Worm (Caenorhabditis elegans) whole organism, young adult: ENCODE results near the gene Y39G8B.5.

Experiments used
- B0035.1 ChIP-seq: sonication (generic microtip); optimal IDR thresholded peaks from 2 replicates; lab custom pipeline; 2016; ENCODE audit warnings: missing genetic modification characterization, mild to moderate bottlenecking, missing compliant biosample characterization, missing genotype, missing genetic modification reagents
- C17E4.6 ChIP-seq: fragments of 200-800 bp; sonication (Bioruptor generic); IDR thresholded peaks from 2 replicates; pipeline ENCODE4 v1.3.6; 2022; ENCODE audit warnings: missing genetic modification reagents, missing genetic modification characterization, missing compliant biosample characterization
- F23B12.7 ChIP-seq: sonication (generic microtip); optimal IDR thresholded peaks from 2 replicates; lab custom pipeline; 2017; ENCODE audit warnings: missing genetic modification characterization, mild to moderate bottlenecking, missing compliant biosample characterization, antibody characterized with exemption, moderate library complexity; ENCODE audit not compliant: insufficient read depth
- F39B2.1 ChIP-seq: fragments of 200-800 bp; sonication (Bioruptor generic); IDR thresholded peaks from 2 replicates; pipeline ENCODE4 v1.3.6; 2022; ENCODE audit warnings: missing genetic modification reagents, missing genetic modification characterization, missing compliant biosample characterization
- F49E8.2 ChIP-seq: sonication (generic microtip); optimal IDR thresholded peaks from 3 replicates; lab custom pipeline; 2017; ENCODE audit warnings: missing genetic modification characterization, mild to moderate bottlenecking, missing compliant biosample characterization, antibody characterized with exemption, moderate library complexity; ENCODE audit not compliant: insufficient read depth
- T26A5.8 ChIP-seq: sonication (generic microtip); optimal IDR thresholded peaks from 2 replicates; lab custom pipeline; 2016; ENCODE audit warnings: missing genetic modification characterization, missing compliant biosample characterization
- Y53F4B.3 ChIP-seq: fragments of 200-800 bp; sonication (Bioruptor generic); IDR thresholded peaks from 2 replicates; pipeline ENCODE4 v1.3.6; 2022; ENCODE audit warnings: missing genetic modification reagents, missing genetic modification characterization, missing compliant biosample characterization
- Y53G8AR.9 ChIP-seq: fragments of 200-800 bp; sonication (Bioruptor generic); conservative IDR thresholded peaks from 2 replicates; pipeline ENCODE4 v1.3.6; 2022; ENCODE audit warnings: missing genetic modification reagents, missing genetic modification characterization, missing compliant biosample characterization
- Y79H2A.3 ChIP-seq: fragments of 200-800 bp; sonication (Bioruptor generic); conservative IDR thresholded peaks from 2 replicates; pipeline ENCODE4 v1.3.6; 2022; ENCODE audit warnings: missing genetic modification reagents, missing genetic modification characterization, missing compliant biosample characterization
- ZK185.1 ChIP-seq: sonication (generic microtip); optimal IDR thresholded peaks from 2 replicates; lab custom pipeline; 2016; ENCODE audit warnings: mild to moderate bottlenecking, missing genetic modification characterization, missing compliant biosample characterization; ENCODE audit not compliant: poor library complexity, severe bottlenecking
- attf-3 ChIP-seq: fragments of 200-800 bp; sonication (Bioruptor generic); conservative IDR thresholded peaks from 2 replicates; pipeline ENCODE4 v1.3.6; 2022; ENCODE audit warnings: missing genetic modification reagents, missing genetic modification characterization, missing compliant biosample characterization
- cebp-2 ChIP-seq: fragments of 200-800 bp; sonication (Bioruptor generic); IDR thresholded peaks from 2 replicates; pipeline ENCODE4 v1.3.6; 2022; ENCODE audit warnings: missing genetic modification characterization, missing compliant biosample characterization
- ceh-100 ChIP-seq: fragments of 200-800 bp; sonication (Bioruptor generic); IDR thresholded peaks from 2 replicates; pipeline ENCODE4 v1.3.6; 2022; ENCODE audit warnings: missing genetic modification reagents, missing genetic modification characterization, missing compliant biosample characterization
- ceh-40 ChIP-seq: fragments of 200-800 bp; sonication (Bioruptor generic); IDR thresholded peaks from 2 replicates; pipeline ENCODE4 v1.3.6; 2022; ENCODE audit warnings: missing genetic modification characterization, missing compliant biosample characterization
- dpff-1 ChIP-seq: sonication (generic microtip); optimal IDR thresholded peaks from 2 replicates; lab custom pipeline; 2017; ENCODE audit warnings: mild to moderate bottlenecking, missing genetic modification characterization, missing compliant biosample characterization
- dpl-1 ChIP-seq: fragments of 150-350 bp; optimal IDR thresholded peaks from 2 replicates; lab custom pipeline; 2014; ENCODE audit warnings: missing biosample characterization, missing genetic modification reagents, missing genetic modification characterization
- efl-1 ChIP-seq: fragments of 150-350 bp; optimal IDR thresholded peaks from 2 replicates; lab custom pipeline; 2014; ENCODE audit warnings: missing biosample characterization, missing genetic modification reagents, missing genetic modification characterization
- ekl-4 ChIP-seq: fragments of 200-800 bp; sonication (Bioruptor generic); IDR thresholded peaks from 2 replicates; pipeline ENCODE4 v1.3.6; 2022; ENCODE audit warnings: missing genetic modification reagents, missing genetic modification characterization, missing compliant biosample characterization
- fkh-3 ChIP-seq: sonication (generic microtip); optimal IDR thresholded peaks from 2 replicates; lab custom pipeline; 2016; ENCODE audit warnings: mild to moderate bottlenecking, missing genetic modification characterization, missing compliant biosample characterization
- hmg-1.2 ChIP-seq: fragments of 200-800 bp; sonication (Bioruptor generic); IDR thresholded peaks from 2 replicates; pipeline ENCODE4 v1.3.6; 2022; ENCODE audit warnings: missing genetic modification reagents, missing genetic modification characterization, missing compliant biosample characterization
- hsf-1 ChIP-seq: fragments of 200-800 bp; sonication (Bioruptor generic); IDR thresholded peaks from 2 replicates; pipeline ENCODE4 v1.3.6; 2022; ENCODE audit warnings: missing genetic modification reagents, missing genetic modification characterization, missing compliant biosample characterization
- let-526 ChIP-seq: fragments of 200-800 bp; sonication (Bioruptor generic); IDR thresholded peaks from 2 replicates; pipeline ENCODE4 v1.3.6; 2022; ENCODE audit warnings: missing genetic modification reagents, missing genetic modification characterization, missing compliant biosample characterization
- let-607 ChIP-seq, 2 experiments: fragments of 200-800 bp in 1 of 2; sonication (Bioruptor generic) in 1 of 2; sonication (generic microtip) in 1 of 2; optimal IDR thresholded peaks; 2 replicates each; lab custom pipeline; 2016 to 2018; ENCODE audit warnings: mild to moderate bottlenecking in 2 of 2, missing compliant biosample characterization in 2 of 2, missing genetic modification characterization in 2 of 2, moderate library complexity in 2 of 2, missing genotype in 1 of 2
- lin-26 ChIP-seq: fragments of 200-800 bp; sonication (Bioruptor generic); IDR thresholded peaks from 2 replicates; pipeline ENCODE4 v1.3.6; 2022; ENCODE audit warnings: missing genetic modification reagents, missing genetic modification characterization, missing compliant biosample characterization
- lin-40 ChIP-seq: sonication (generic microtip); optimal IDR thresholded peaks from 2 replicates; lab custom pipeline; 2016; ENCODE audit warnings: missing genetic modification characterization, mild to moderate bottlenecking, missing compliant biosample characterization, missing genotype, missing genetic modification reagents
- lsy-27 ChIP-seq: sonication (generic microtip); optimal IDR thresholded peaks from 2 replicates; lab custom pipeline; 2017; ENCODE audit warnings: missing genetic modification characterization, mild to moderate bottlenecking, missing compliant biosample characterization, antibody characterized with exemption, missing genotype, borderline replicate concordance; ENCODE audit not compliant: insufficient read depth
- madf-3 ChIP-seq: fragments of 200-800 bp; sonication (Bioruptor generic); IDR thresholded peaks from 2 replicates; pipeline ENCODE4 v1.3.6; 2022; ENCODE audit warnings: missing genetic modification reagents, missing genetic modification characterization, missing compliant biosample characterization
- mel-28 ChIP-seq: sonication (generic microtip); optimal IDR thresholded peaks from 2 replicates; lab custom pipeline; 2016; ENCODE audit warnings: borderline replicate concordance, mild to moderate bottlenecking, missing genetic modification characterization, missing compliant biosample characterization
- nfya-1 ChIP-seq: sonication (generic microtip); optimal IDR thresholded peaks from 2 replicates; lab custom pipeline; 2017; ENCODE audit warnings: antibody characterized with exemption, missing compliant biosample characterization, missing genetic modification characterization, borderline replicate concordance; ENCODE audit not compliant: insufficient read depth
- pha-4 ChIP-seq: fragments of 150-350 bp; sonication (generic microtip); optimal IDR thresholded peaks from 2 replicates; lab custom pipeline; 2014; ENCODE audit warnings: missing biosample characterization, missing genetic modification reagents, missing genetic modification characterization
- repo-1 ChIP-seq: sonication (generic microtip); optimal IDR thresholded peaks from 2 replicates; lab custom pipeline; 2017; ENCODE audit warnings: mild to moderate bottlenecking, missing genetic modification characterization, missing compliant biosample characterization
- rpc-1 ChIP-seq, 2 experiments: fragments of 150-350 bp in 1 of 2; sonication (generic microtip) in 1 of 2; optimal IDR thresholded peaks; 2 replicates each; lab custom pipeline; 2014 to 2018; ENCODE audit warnings: missing biosample characterization in 1 of 2, missing genetic modification characterization in 1 of 2, missing genetic modification reagents in 1 of 2, missing genotype in 1 of 2
- sdz-38 ChIP-seq: sonication (generic microtip); optimal IDR thresholded peaks from 2 replicates; lab custom pipeline; 2016; ENCODE audit warnings: missing genotype, missing genetic modification characterization, missing compliant biosample characterization
- sea-2 ChIP-seq: fragments of 200-800 bp; sonication (Bioruptor generic); IDR thresholded peaks from 2 replicates; pipeline ENCODE4 v1.3.6; 2022; ENCODE audit warnings: missing genetic modification characterization, missing compliant biosample characterization
- snpc-1.3 ChIP-seq: sonication (generic microtip); optimal IDR thresholded peaks from 2 replicates; lab custom pipeline; 2017; ENCODE audit warnings: missing genetic modification characterization, mild to moderate bottlenecking, missing compliant biosample characterization, antibody characterized with exemption, moderate library complexity, missing genotype, missing genetic modification reagents; ENCODE audit not compliant: insufficient read depth
- somi-1 ChIP-seq: fragments of 200-800 bp; sonication (Bioruptor generic); optimal IDR thresholded peaks from 2 replicates; lab custom pipeline; 2018; ENCODE audit warnings: mild to moderate bottlenecking, missing genetic modification characterization, missing compliant biosample characterization
- tbp1 ChIP-seq: fragments of 200-800 bp; sonication (Bioruptor generic); optimal IDR thresholded peaks from 2 replicates; lab custom pipeline; 2018; ENCODE audit warnings: mild to moderate bottlenecking, missing genetic modification characterization, missing compliant biosample characterization
- xnd-1 ChIP-seq: sonication (generic microtip); optimal IDR thresholded peaks from 2 replicates; lab custom pipeline; 2016; ENCODE audit warnings: missing genotype, missing genetic modification reagents, missing genetic modification characterization, missing compliant biosample characterization
- zfh-2 ChIP-seq: fragments of 200-800 bp; sonication (Bioruptor generic); conservative IDR thresholded peaks from 2 replicates; pipeline ENCODE4 v1.3.6; 2022; ENCODE audit warnings: missing genetic modification reagents, missing genetic modification characterization, missing compliant biosample characterization
- ztf-26 ChIP-seq: sonication (generic microtip); optimal IDR thresholded peaks from 2 replicates; lab custom pipeline; 2017; ENCODE audit warnings: missing genetic modification characterization, missing compliant biosample characterization

Gene Y39G8B.5

ce11 chrII:14018192-14018591 lies 26.6 kb upstream of the Y39G8B.5 start (continued):
- peak; percentile 95 for TF ChIP-seq repo-1 (tag; lab: Kevin White, UChicago)
- no peak for TF ChIP-seq cebp-2 (GFP tag; lab: Robert Waterston, UW)
- no peak for TF ChIP-seq F39B2.1 (GFP tag; lab: Robert Waterston, UW)
- no peak for TF ChIP-seq attf-3
- TF ChIP-seq ceh-40 (GFP tag; lab: Robert Waterston, UW): no peak
- peak; percentile 37 for TF ChIP-seq B0035.1 (tag; lab: Kevin White, UChicago)
- peak; percentile 100 for TF ChIP-seq hmg-1.2 (GFP tag; lab: Robert Waterston, UW)
- TF ChIP-seq lin-40: peak; percentile 89
- peak; percentile 37; the same call in 1 of the 2 replicates for TF ChIP-seq madf-3 (GFP tag; lab: Robert Waterston, UW)
- TF ChIP-seq mel-28: no peak
- TF ChIP-seq let-526: no peak
- peak; percentile 18 for TF ChIP-seq pha-4 (tag; lab: Kevin White, UChicago)
- no peak for TF ChIP-seq sea-2 (GFP tag; lab: Robert Waterston, UW)
- TF ChIP-seq ceh-100 (GFP tag; lab: Robert Waterston, UW): peak; percentile 80
- peak; percentile 39 for TF ChIP-seq ZK185.1 (tag; lab: Kevin White, UChicago)
- TF ChIP-seq let-607 (tag; optimal IDR thresholded peaks at IDR 0.05; lab: Kevin White, UChicago): peak; percentile 29 to 58
- TF ChIP-seq C17E4.6: peak; percentile 74; the same call in 1 of the 2 replicates
- peak; percentile 3 for TF ChIP-seq dpl-1
- TF ChIP-seq Y53G8AR.9 (GFP tag; lab: Robert Waterston, UW): peak; percentile 62
- TF ChIP-seq xnd-1 (tag; lab: Kevin White, UChicago): peak; percentile 69
- TF ChIP-seq ekl-4 (GFP tag; lab: Robert Waterston, UW): peak; percentile 87
- peak; percentile 83 for TF ChIP-seq tbp1 (GFP tag; lab: Kevin White, UChicago)
- peak; percentile 60; the same call in 1 of the 2 replicates for TF ChIP-seq hsf-1 (GFP tag; lab: Robert Waterston, UW)
- TF ChIP-seq nfya-1 (tag; lab: Kevin White, UChicago): no peak
- TF ChIP-seq ztf-26: peak; percentile 81
- TF ChIP-seq dpff-1: peak; percentile 89
- TF ChIP-seq lin-26 (GFP tag; lab: Robert Waterston, UW): peak; percentile 74
- peak; percentile 23 for TF ChIP-seq somi-1
- peak; percentile 62; the same call in 1 of the 2 replicates for TF ChIP-seq Y79H2A.3 (GFP tag; lab: Robert Waterston, UW)
- peak; percentile 97 for TF ChIP-seq snpc-1.3 (tag; lab: Kevin White, UChicago)
- peak; percentile 28 for TF ChIP-seq fkh-3 (tag; lab: Kevin White, UChicago)
- no peak for TF ChIP-seq sdz-38 (tag; lab: Kevin White, UChicago)
- peak; percentile 34; the same call in 1 of the 2 replicates for TF ChIP-seq Y53F4B.3 (GFP tag; lab: Robert Waterston, UW)
- peak; percentile 81 for TF ChIP-seq F23B12.7 (tag; lab: Kevin White, UChicago)
- peak; percentile 1 for TF ChIP-seq lsy-27 (tag; lab: Kevin White, UChicago)
- peak; percentile 78 for TF ChIP-seq T26A5.8
- peak; percentile 88 for TF ChIP-seq F49E8.2
- peak; percentile 44 for TF ChIP-seq efl-1 (GFP tag; lab: Kevin White, UChicago)
- TF ChIP-seq zfh-2 (GFP tag; lab: Robert Waterston, UW): peak; percentile 91
- TF ChIP-seq rpc-1 (optimal IDR thresholded peaks at IDR 0.05; lab: Kevin White, UChicago): no peak
- peak; percentile 10 for TF ChIP-seq rpc-1 (tag; optimal IDR thresholded peaks at IDR 0.05; lab: Kevin White, UChicago)
